Fruit fly (Drosophila melanogaster): ENCODE measurements around the gene CG7800.

Gene CG7800

dm6 chr3R:8180376-8181011, 37.3 kb upstream of the CG7800 start (continued):
- TF ChIP-seq CG15696 (tag; optimal IDR thresholded peaks at IDR 0.05) (peak; percentile 78), CG11093 (GFP tag; IDR thresholded peaks at IDR 0.05) (no peak), CG17359 (tag; optimal IDR thresholded peaks at IDR 0.05) (peak; percentile 5)

DNA sequence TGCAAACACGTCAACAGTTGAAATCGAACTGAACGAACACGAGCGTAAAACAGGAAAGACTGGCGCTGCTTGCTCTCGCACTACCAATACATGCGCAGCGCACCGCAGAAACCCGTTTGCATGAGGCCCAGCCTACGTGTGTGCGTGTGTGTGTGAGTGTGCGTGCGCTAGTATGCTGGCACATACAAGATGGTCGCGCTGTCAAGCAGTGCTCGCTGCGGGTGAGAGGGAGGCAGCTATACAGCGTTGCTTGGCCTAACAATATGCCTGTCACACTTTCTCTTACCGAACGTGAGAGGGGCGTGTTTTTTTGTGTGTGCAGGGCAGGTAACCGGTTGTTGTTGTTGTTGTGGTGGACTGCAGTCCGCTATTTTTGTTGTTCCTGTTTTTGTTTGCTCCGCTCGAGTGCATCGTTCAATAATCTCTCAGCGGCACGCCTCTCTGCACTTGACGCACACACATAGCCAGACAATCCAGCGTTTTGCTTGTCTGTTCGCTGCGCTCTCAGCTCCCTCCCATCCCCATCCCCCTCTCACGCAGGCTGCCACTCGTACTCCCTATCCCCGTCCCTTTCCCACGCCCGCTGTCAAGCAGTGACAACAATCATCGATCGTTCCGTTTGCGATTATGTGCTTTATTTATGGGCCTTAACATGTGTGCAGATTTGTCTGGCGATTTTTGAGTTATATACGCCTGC, 36.2 kb upstream of the CG7800 start, which contains the start of gene grn:
Gene grn, minus strand, starts transcription at position 33 of the 697 bp plus-strand sequence.
- no peak for TF ChIP-seq MESR4 (GFP tag; optimal IDR thresholded peaks at IDR 0.05)
- no peak for TF ChIP-seq Atf-2 (GFP tag; optimal IDR thresholded peaks at IDR 0.05)
- peak; percentile 3 for TF ChIP-seq dm (GFP tag; optimal IDR thresholded peaks at IDR 0.05)
- TF ChIP-seq scrt (GFP tag; optimal IDR thresholded peaks at IDR 0.05) = no peak
- TF ChIP-seq Poxn (GFP tag; IDR thresholded peaks at IDR 0.05) = no peak
- peak; percentile 14; the same call in 1 of the 2 replicates for TF ChIP-seq onecut (GFP tag; IDR thresholded peaks at IDR 0.05)
- TF ChIP-seq Fer1 (GFP tag; optimal IDR thresholded peaks at IDR 0.05) = no peak
- TF ChIP-seq peb (GFP tag; IDR thresholded peaks at IDR 0.05) = peak; percentile 28; the same call in 1 of the 2 replicates
- 0 out of 3 replicates have a peak, but pooled peaks have one; percentile 50 for TF ChIP-seq hb (GFP tag; IDR thresholded peaks at IDR 0.05; ENCODE audit: partially characterized antibody)
- no peak for TF ChIP-seq CG10462 (GFP tag; optimal IDR thresholded peaks at IDR 0.05)
- no peak for TF ChIP-seq CG12155 (GFP tag; optimal IDR thresholded peaks at IDR 0.05)
- TF ChIP-seq CG7963 (GFP tag; IDR thresholded peaks at IDR 0.05; ENCODE audit: partially characterized antibody) = 0 out of 3 replicates have a peak, but pooled peaks have one; percentile 31
- peak; percentile 15 for TF ChIP-seq yki (optimal IDR thresholded peaks at IDR 0.05)
- peak; percentile 47 for TF ChIP-seq CG13624 (GFP tag; optimal IDR thresholded peaks at IDR 0.05)
- no peak for TF ChIP-seq en (GFP tag; optimal IDR thresholded peaks at IDR 0.05)
- no peak for TF ChIP-seq YL-1 (GFP tag; optimal IDR thresholded peaks at IDR 0.05)
- no peak for TF ChIP-seq CG12104 (GFP tag; optimal IDR thresholded peaks at IDR 0.05)
- no peak; the same call in 3 of the 4 replicates for TF ChIP-seq Gug (GFP tag; IDR thresholded peaks at IDR 0.05)
- peak; percentile 42 for TF ChIP-seq zen (tag; optimal IDR thresholded peaks at IDR 0.05)
- TF ChIP-seq fd3F (GFP tag; optimal IDR thresholded peaks at IDR 0.05) = no peak
- 0 out of 2 replicates have a peak, but pooled peaks have one; percentile 47 for TF ChIP-seq CG11085 (GFP tag; IDR thresholded peaks at IDR 0.05)
- no peak for TF ChIP-seq wek (GFP tag; optimal IDR thresholded peaks at IDR 0.05)
- TF ChIP-seq Chrac-16 (GFP tag; optimal IDR thresholded peaks at IDR 0.05) = no peak
- no peak for TF ChIP-seq CG7839 (tag; optimal IDR thresholded peaks at IDR 0.05)
- TF ChIP-seq nom (GFP tag; optimal IDR thresholded peaks at IDR 0.05) = peak; percentile 31
- no peak for TF ChIP-seq CG11398 (GFP tag; optimal IDR thresholded peaks at IDR 0.05)
- TF ChIP-seq HLH4C (GFP tag; IDR thresholded peaks at IDR 0.05; ENCODE audit: partially characterized antibody) = peak; percentile 58; the same call in 2 of the 3 replicates
- TF ChIP-seq CG2120 (GFP tag; optimal IDR thresholded peaks at IDR 0.05) = no peak
- no peak for TF ChIP-seq CG4328 (GFP tag; optimal IDR thresholded peaks at IDR 0.05)
- TF ChIP-seq bbx (GFP tag; IDR thresholded peaks at IDR 0.05; ENCODE audit: partially characterized antibody) = peak; percentile 41; the same call in 1 of the 2 replicates
- no peak for TF ChIP-seq schlank (tag; optimal IDR thresholded peaks at IDR 0.05)
- TF ChIP-seq Dp (GFP tag; optimal IDR thresholded peaks at IDR 0.05) = no peak
- TF ChIP-seq Lim3 (GFP tag; IDR thresholded peaks at IDR 0.05) = no peak
- peak; percentile 97 for TF ChIP-seq ewg (GFP tag; optimal IDR thresholded peaks at IDR 0.05)
- TF ChIP-seq p53 (GFP tag; optimal IDR thresholded peaks at IDR 0.05) = peak; percentile 67
- TF ChIP-seq CG12071 (GFP tag; optimal IDR thresholded peaks at IDR 0.05) = peak; percentile 33
- TF ChIP-seq CG2116 (GFP tag; optimal IDR thresholded peaks at IDR 0.05) = peak; percentile 14
- peak; percentile 93; the same call in 3 of the 4 replicates for TF ChIP-seq chinmo (GFP tag; IDR thresholded peaks at IDR 0.05; ENCODE audit: partially characterized antibody)
- TF ChIP-seq ken (GFP tag; IDR thresholded peaks at IDR 0.05) = 0 out of 3 replicates have a peak, but pooled peaks have one; percentile 17
- TF ChIP-seq tx (GFP tag; optimal IDR thresholded peaks at IDR 0.05) = no peak
- TF ChIP-seq CG34422 (GFP tag; IDR thresholded peaks at IDR 0.05) = peak; percentile 74; the same call in 1 of the 3 replicates
- TF ChIP-seq pho (GFP tag; optimal IDR thresholded peaks at IDR 0.05) = peak; percentile 51
- TF ChIP-seq HLHmδ (GFP tag; optimal IDR thresholded peaks at IDR 0.05) = peak; percentile 43

Measured in whole organism, embryonic.